Worm (Caenorhabditis elegans) whole organism, late embryonic: ENCODE results near the gene vamp-8.

ENCODE experiments used
- C08G9.2 ChIP-seq: sonication (generic microtip); optimal IDR thresholded peaks from 2 replicates; lab custom pipeline; 2016; ENCODE audit warnings: mild to moderate bottlenecking, missing genetic modification characterization, moderate library complexity, missing compliant biosample characterization
- C38D4.7 ChIP-seq: fragments of 200-800 bp; sonication (Bioruptor generic); optimal IDR thresholded peaks from 2 replicates; lab custom pipeline; 2018; ENCODE audit warnings: mild to moderate bottlenecking, missing genetic modification characterization, moderate library complexity, missing compliant biosample characterization
- K09A11.1 ChIP-seq: sonication (generic microtip); optimal IDR thresholded peaks from 2 replicates; lab custom pipeline; 2017; ENCODE audit warnings: antibody characterized with exemption, mild to moderate bottlenecking, missing genetic modification characterization, missing compliant biosample characterization; ENCODE audit not compliant: insufficient read depth
- T23F11.4 ChIP-seq: fragments of 200-800 bp; sonication (Bioruptor generic); optimal IDR thresholded peaks from 2 replicates; lab custom pipeline; 2018; ENCODE audit warnings: mild to moderate bottlenecking, missing genetic modification characterization, missing compliant biosample characterization
- Y22D7AL.16 ChIP-seq: sonication (generic microtip); optimal IDR thresholded peaks from 2 replicates; lab custom pipeline; 2016; ENCODE audit warnings: missing genetic modification characterization, missing compliant biosample characterization
- ama-1 ChIP-seq: fragments of 150-350 bp; optimal IDR thresholded peaks from 2 replicates; lab custom pipeline; 2014
- ceh-14 ChIP-seq: sonication (generic microtip); optimal IDR thresholded peaks from 2 replicates; lab custom pipeline; 2016; ENCODE audit warnings: missing genotype, missing genetic modification characterization, missing compliant biosample characterization
- ceh-2 ChIP-seq: sonication (generic microtip); optimal IDR thresholded peaks from 2 replicates; lab custom pipeline; 2016; ENCODE audit warnings: missing genotype, missing genetic modification characterization, missing compliant biosample characterization
- ceh-24 ChIP-seq: sonication (generic microtip); optimal IDR thresholded peaks from 2 replicates; lab custom pipeline; 2016; ENCODE audit warnings: mild to moderate bottlenecking, missing genetic modification characterization, missing compliant biosample characterization
- ceh-31 ChIP-seq: sonication (generic microtip); optimal IDR thresholded peaks from 2 replicates; lab custom pipeline; 2016; ENCODE audit warnings: missing genetic modification characterization, missing compliant biosample characterization
- ceh-34 ChIP-seq: sonication (generic microtip); optimal IDR thresholded peaks from 2 replicates; lab custom pipeline; 2016; ENCODE audit warnings: mild to moderate bottlenecking, missing genetic modification characterization, missing compliant biosample characterization
- ceh-45 ChIP-seq: fragments of 200-800 bp; sonication (Bioruptor generic); IDR thresholded peaks from 2 replicates; pipeline ENCODE4 v1.3.6; 2022; ENCODE audit warnings: missing genetic modification reagents, missing genetic modification characterization, missing compliant biosample characterization
- ceh-48 ChIP-seq: sonication (generic microtip); optimal IDR thresholded peaks from 2 replicates; lab custom pipeline; 2016; ENCODE audit warnings: missing genetic modification characterization, inconsistent platforms, missing compliant biosample characterization
- ceh-6 ChIP-seq: fragments of 200-800 bp; sonication (Bioruptor generic); optimal IDR thresholded peaks from 2 replicates; lab custom pipeline; 2018; ENCODE audit warnings: mild to moderate bottlenecking, missing genetic modification characterization, missing compliant biosample characterization
- ceh-9 ChIP-seq: sonication (generic microtip); optimal IDR thresholded peaks from 2 replicates; lab custom pipeline; 2016; ENCODE audit warnings: mild to moderate bottlenecking, missing genetic modification characterization, inconsistent platforms, missing compliant biosample characterization
- che-1 ChIP-seq: sonication (generic microtip); optimal IDR thresholded peaks from 2 replicates; lab custom pipeline; 2016; ENCODE audit warnings: mild to moderate bottlenecking, missing genetic modification characterization, missing compliant biosample characterization
- dve-1 ChIP-seq: sonication (generic microtip); optimal IDR thresholded peaks from 2 replicates; lab custom pipeline; 2017; ENCODE audit warnings: antibody characterized with exemption, mild to moderate bottlenecking, missing genetic modification characterization, missing compliant biosample characterization
- elt-2 ChIP-seq: sonication (generic microtip); optimal IDR thresholded peaks from 2 replicates; lab custom pipeline; 2016; ENCODE audit warnings: missing genetic modification reagents, missing genetic modification characterization, missing compliant biosample characterization
- elt-4 ChIP-seq: sonication (generic microtip); optimal IDR thresholded peaks from 2 replicates; lab custom pipeline; 2016; ENCODE audit warnings: missing genetic modification characterization, missing compliant biosample characterization
- ets-4 ChIP-seq: sonication (generic microtip); optimal IDR thresholded peaks from 2 replicates; lab custom pipeline; 2016; ENCODE audit warnings: missing genetic modification characterization, missing compliant biosample characterization
- eyg-1 ChIP-seq: sonication (generic microtip); optimal IDR thresholded peaks from 2 replicates; lab custom pipeline; 2016; ENCODE audit warnings: missing genotype, missing genetic modification characterization, missing compliant biosample characterization
- fax-1 ChIP-seq: sonication (generic microtip); optimal IDR thresholded peaks from 2 replicates; lab custom pipeline; 2016; ENCODE audit warnings: missing genotype, missing genetic modification characterization, missing compliant biosample characterization
- fkh-10 ChIP-seq: fragments of 150-350 bp; optimal IDR thresholded peaks from 2 replicates; lab custom pipeline; 2014; ENCODE audit warnings: missing biosample characterization, missing genetic modification reagents, missing genetic modification characterization
- fkh-6 ChIP-seq: sonication (generic microtip); optimal IDR thresholded peaks from 2 replicates; lab custom pipeline; 2016; ENCODE audit warnings: missing genetic modification characterization, missing compliant biosample characterization
- gmeb-2 ChIP-seq: sonication (generic microtip); optimal IDR thresholded peaks from 2 replicates; lab custom pipeline; 2016; ENCODE audit warnings: missing genetic modification characterization, inconsistent platforms, missing compliant biosample characterization
- hlh-30 ChIP-seq: sonication (generic microtip); optimal IDR thresholded peaks from 2 replicates; lab custom pipeline; 2017; ENCODE audit warnings: antibody characterized with exemption, missing genetic modification characterization, missing compliant biosample characterization; ENCODE audit not compliant: insufficient read depth
- hlh-6 ChIP-seq: sonication (generic microtip); optimal IDR thresholded peaks from 2 replicates; lab custom pipeline; 2016; ENCODE audit warnings: missing genotype, missing genetic modification characterization, missing compliant biosample characterization
- hlh-8 ChIP-seq: sonication (generic microtip); optimal IDR thresholded peaks from 2 replicates; lab custom pipeline; 2016; ENCODE audit warnings: missing genotype, missing genetic modification characterization, missing compliant biosample characterization
- lin-11 ChIP-seq: fragments of 200-800 bp; sonication (Bioruptor generic); optimal IDR thresholded peaks from 2 replicates; lab custom pipeline; 2018; ENCODE audit warnings: mild to moderate bottlenecking, missing genetic modification characterization, missing compliant biosample characterization
- madf-2 ChIP-seq: sonication (generic microtip); optimal IDR thresholded peaks from 2 replicates; lab custom pipeline; 2017; ENCODE audit warnings: missing genetic modification characterization, missing compliant biosample characterization
- mec-3 ChIP-seq: sonication (generic microtip); optimal IDR thresholded peaks from 2 replicates; lab custom pipeline; 2016; ENCODE audit warnings: borderline replicate concordance, missing genetic modification characterization, missing compliant biosample characterization
- nfya-1 ChIP-seq: sonication (generic microtip); optimal IDR thresholded peaks from 2 replicates; lab custom pipeline; 2017; ENCODE audit warnings: missing genetic modification characterization, mild to moderate bottlenecking, missing compliant biosample characterization, antibody characterized with exemption, moderate library complexity
- nhr-11 ChIP-seq: fragments of 150-350 bp; optimal IDR thresholded peaks from 2 replicates; lab custom pipeline; 2014; ENCODE audit warnings: missing biosample characterization, missing genetic modification characterization
- nhr-232 ChIP-seq: sonication (generic microtip); optimal IDR thresholded peaks from 2 replicates; lab custom pipeline; 2016; ENCODE audit warnings: missing genetic modification characterization, missing compliant biosample characterization
- npax-4 ChIP-seq: sonication (generic microtip); optimal IDR thresholded peaks from 2 replicates; lab custom pipeline; 2016; ENCODE audit warnings: missing genetic modification characterization, missing compliant biosample characterization
- odd-2 ChIP-seq: sonication (generic microtip); optimal IDR thresholded peaks from 2 replicates; lab custom pipeline; 2017; ENCODE audit warnings: antibody characterized with exemption, mild to moderate bottlenecking, missing genetic modification characterization, missing compliant biosample characterization
- pag-3 ChIP-seq: sonication (generic microtip); optimal IDR thresholded peaks from 2 replicates; lab custom pipeline; 2016; ENCODE audit warnings: missing compliant biosample characterization, missing genetic modification characterization, borderline replicate concordance
- pat-9 ChIP-seq: fragments of 200-800 bp; sonication (Bioruptor generic); optimal IDR thresholded peaks from 2 replicates; lab custom pipeline; 2018; ENCODE audit warnings: mild to moderate bottlenecking, missing genetic modification characterization, moderate library complexity, missing compliant biosample characterization
- pax-1 ChIP-seq: fragments of 150-350 bp; optimal IDR thresholded peaks from 2 replicates; lab custom pipeline; 2014; ENCODE audit warnings: missing biosample characterization, missing genetic modification characterization
- pha-2 ChIP-seq: sonication (generic microtip); optimal IDR thresholded peaks from 2 replicates; lab custom pipeline; 2017; ENCODE audit warnings: mild to moderate bottlenecking, missing genetic modification characterization, missing compliant biosample characterization
- sdc-2 ChIP-seq: sonication (generic microtip); optimal IDR thresholded peaks from 2 replicates; lab custom pipeline; 2016; ENCODE audit warnings: missing genotype, missing genetic modification characterization, missing compliant biosample characterization
- sox-2 ChIP-seq: fragments of 200-800 bp; sonication (Bioruptor generic); IDR thresholded peaks from 2 replicates; pipeline ENCODE4 v1.3.6; 2022; ENCODE audit warnings: missing genetic modification reagents, missing genetic modification characterization, missing compliant biosample characterization
- sox-4 ChIP-seq: sonication (generic microtip); optimal IDR thresholded peaks from 2 replicates; lab custom pipeline; 2017; ENCODE audit warnings: mild to moderate bottlenecking, missing genetic modification characterization, inconsistent platforms, missing compliant biosample characterization
- syd-9 ChIP-seq: sonication (generic microtip); optimal IDR thresholded peaks from 2 replicates; lab custom pipeline; 2016; ENCODE audit warnings: mild to moderate bottlenecking, missing genetic modification characterization, moderate library complexity, missing compliant biosample characterization
- tbx-7 ChIP-seq: sonication (generic microtip); optimal IDR thresholded peaks from 2 replicates; lab custom pipeline; 2016; ENCODE audit warnings: missing genotype, missing genetic modification characterization, missing compliant biosample characterization
- ttx-3 ChIP-seq: sonication (generic microtip); optimal IDR thresholded peaks from 2 replicates; lab custom pipeline; 2016; ENCODE audit warnings: missing genetic modification reagents, missing genetic modification characterization, missing compliant biosample characterization
- unc-42 ChIP-seq: sonication (generic microtip); optimal IDR thresholded peaks from 2 replicates; lab custom pipeline; 2016; ENCODE audit warnings: missing genotype, missing genetic modification characterization, missing compliant biosample characterization
- unc-55 ChIP-seq: sonication (generic microtip); optimal IDR thresholded peaks from 2 replicates; lab custom pipeline; 2017; ENCODE audit warnings: missing biosample characterization, missing genetic modification reagents, missing genetic modification characterization
- unc-86 ChIP-seq: sonication (generic microtip); optimal IDR thresholded peaks from 2 replicates; lab custom pipeline; 2016; ENCODE audit warnings: missing genetic modification characterization, missing compliant biosample characterization
- zip-5 ChIP-seq: sonication (generic microtip); optimal IDR thresholded peaks from 2 replicates; lab custom pipeline; 2016; ENCODE audit warnings: missing genetic modification characterization, missing compliant biosample characterization
- ztf-16 ChIP-seq: sonication (generic microtip); optimal IDR thresholded peaks from 2 replicates; lab custom pipeline; 2017; ENCODE audit warnings: missing genetic modification characterization, missing compliant biosample characterization

Gene vamp-8

DNA sequence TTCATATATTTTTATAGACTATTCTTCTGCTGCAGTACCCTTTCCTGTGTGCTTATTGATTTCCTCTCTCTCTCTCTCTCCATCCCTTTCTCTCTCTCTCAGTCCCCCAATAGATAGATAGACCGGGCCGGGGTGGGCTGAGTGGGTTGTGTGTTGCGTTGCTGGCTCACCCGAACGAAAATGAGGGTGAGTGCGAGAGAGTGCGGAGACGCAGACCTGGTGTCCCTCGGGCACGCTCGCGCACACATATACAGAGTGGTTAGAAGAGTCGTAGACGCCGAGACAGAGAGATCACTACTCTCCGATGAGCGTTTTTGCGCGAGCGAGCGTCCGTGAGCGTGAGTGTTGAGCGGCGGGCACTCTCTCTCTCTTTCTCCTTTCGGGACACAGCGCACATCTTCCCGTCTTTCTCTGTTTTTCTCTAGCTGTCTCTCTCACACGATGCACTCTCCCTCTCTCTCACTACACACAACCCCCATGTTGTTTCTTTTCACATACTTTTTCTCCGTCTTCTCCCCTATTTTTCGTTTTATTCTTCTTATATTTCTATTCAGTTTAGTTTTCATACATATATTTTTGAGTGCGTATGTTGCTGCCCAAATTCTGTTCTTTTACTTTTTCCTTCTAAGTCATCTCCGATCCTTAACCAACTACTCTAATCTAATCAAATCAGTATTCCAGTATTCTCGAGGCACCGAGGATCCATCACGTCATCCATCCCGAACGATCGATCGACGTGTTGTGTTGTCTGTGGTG, 22.6 kb upstream of the vamp-8 start, which contains the start of gene lin-66:
TSS of gene lin-66 (plus strand) at position 672 of the 756 bp plus-strand sequence.
- TF ChIP-seq fax-1 (peak; percentile 35), unc-42 (tag; lab: Kevin White, UChicago) (peak; percentile 82), nhr-232 (tag; lab: Kevin White, UChicago) (no peak), ceh-31 (tag; lab: Kevin White, UChicago) (peak; percentile 97), gmeb-2 (tag; lab: Kevin White, UChicago) (no peak), elt-2 (no peak), T23F11.4 (GFP tag; lab: Kevin White, UChicago) (peak; percentile 69), sox-4 (tag; lab: Kevin White, UChicago) (no peak), ets-4 (tag; lab: Kevin White, UChicago) (peak; percentile 74), unc-86 (tag; lab: Kevin White, UChicago) (peak; percentile 51), fkh-10 (GFP tag; lab: Kevin White, UChicago) (no peak), dve-1 (tag; lab: Kevin White, UChicago) (peak; percentile 27), hlh-30 (tag; lab: Kevin White, UChicago) (peak; percentile 82), ceh-45 (GFP tag; lab: Robert Waterston, UW) (no peak), ceh-6 (peak; percentile 62), Y22D7AL.16 (tag; lab: Kevin White, UChicago) (no peak), che-1 (tag; lab: Kevin White, UChicago) (peak; percentile 48), ceh-9 (tag; lab: Kevin White, UChicago) (no peak), C08G9.2 (tag; lab: Kevin White, UChicago) (peak; percentile 47), ceh-34 (tag; lab: Kevin White, UChicago) (peak; percentile 94), unc-55 (GFP tag; lab: Kevin White, UChicago) (peak; percentile 2), tbx-7 (peak; percentile 42), ztf-16 (tag; lab: Kevin White, UChicago) (peak; percentile 41), hlh-8 (tag; lab: Kevin White, UChicago) (peak; percentile 44), C38D4.7 (GFP tag; lab: Kevin White, UChicago) (no peak), lin-11 (tag; lab: Kevin White, UChicago) (no peak), odd-2 (tag; lab: Kevin White, UChicago) (no peak), pha-2 (peak; percentile 59), eyg-1 (tag; lab: Kevin White, UChicago) (peak; percentile 86), ceh-2 (tag; lab: Kevin White, UChicago) (peak; percentile 77), ama-1 (lab: Kevin White, UChicago) (no peak), ceh-14 (tag; lab: Kevin White, UChicago) (peak; percentile 91), ceh-48 (tag; lab: Kevin White, UChicago) (peak; percentile 92), pax-1 (tag; lab: Kevin White, UChicago) (no peak), pat-9 (tag; lab: Kevin White, UChicago) (peak; percentile 30), sdc-2 (tag; lab: Kevin White, UChicago) (peak; percentile 74), zip-5 (tag; lab: Kevin White, UChicago) (no peak), nhr-11 (tag; lab: Kevin White, UChicago) (no peak), mec-3 (tag; lab: Kevin White, UChicago) (no peak), ttx-3 (tag; lab: Kevin White, UChicago) (no peak), sox-2 (no peak), K09A11.1 (tag; lab: Kevin White, UChicago) (no peak), pag-3 (tag; lab: Kevin White, UChicago) (no peak), nfya-1 (tag; lab: Kevin White, UChicago) (peak; percentile 93), elt-4 (no peak), fkh-6 (tag; lab: Kevin White, UChicago) (peak; percentile 29), npax-4 (no peak), syd-9 (tag; lab: Kevin White, UChicago) (peak; percentile 88), hlh-6 (tag; lab: Kevin White, UChicago) (peak; percentile 53), madf-2 (peak; percentile 33), ceh-24 (tag; lab: Kevin White, UChicago) (no peak)
